Worm (Caenorhabditis elegans): ENCODE results near the gene F42A6.6.

The F42A6.6 gene

DNA sequence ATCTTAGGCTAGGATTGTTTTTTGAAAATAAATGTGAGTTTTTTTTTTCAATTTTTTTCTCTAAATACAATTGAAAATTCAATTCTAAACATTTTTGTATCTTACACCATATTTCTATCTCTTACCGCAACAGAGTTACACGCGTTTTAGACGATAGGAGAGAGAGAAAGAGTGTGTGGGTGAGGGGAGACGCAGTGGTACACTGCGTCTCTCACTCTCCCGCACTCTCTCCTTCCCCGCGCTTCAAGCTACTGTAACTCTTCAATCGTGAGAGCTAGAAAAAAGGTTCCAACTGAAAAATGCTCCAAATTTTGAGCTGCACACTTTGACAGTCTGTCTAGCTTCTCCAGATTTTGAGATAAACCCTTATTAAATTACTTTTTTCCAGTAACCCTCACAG, 27.1 kb upstream of the F42A6.6 start:
- TF ChIP-seq ces-1 (GFP tag; optimal IDR thresholded peaks at IDR 0.05) = no peak
- peak; percentile 31 to 46 for TF ChIP-seq efl-1 (optimal IDR thresholded peaks at IDR 0.05)
- no peak for TF ChIP-seq efl-1 (GFP tag; optimal IDR thresholded peaks at IDR 0.05 in 1 of 2)

DNA sequence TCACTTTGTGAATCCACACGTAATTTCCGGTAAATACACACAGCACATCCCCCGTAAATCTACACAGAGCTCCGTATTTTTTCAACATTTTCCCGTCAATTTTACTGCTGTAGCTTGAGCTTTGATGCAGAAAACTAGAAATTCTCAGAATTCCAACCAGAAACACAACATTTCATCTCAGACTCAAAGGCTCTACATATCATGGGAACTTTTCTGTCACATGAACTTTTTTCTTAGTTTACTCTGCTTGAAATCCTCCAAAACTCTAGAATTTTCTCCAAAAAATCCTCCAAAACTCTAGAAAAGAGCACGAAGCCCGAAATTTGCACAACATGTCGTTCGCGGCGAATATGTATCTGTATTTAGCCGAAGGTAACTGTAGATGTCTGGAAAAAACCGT, 26.5 kb upstream of the F42A6.6 start, which contains the start of gene Y55H10A.2:
Gene Y55H10A.2 (plus strand): TSS at position 301 of the 400 bp plus-strand sequence.
- TF ChIP-seq lin-14 (GFP tag; optimal IDR thresholded peaks at IDR 0.05) (no peak), snpc-4 (tag; optimal IDR thresholded peaks at IDR 0.05) (no peak), unc-98 (GFP tag; IDR thresholded peaks at IDR 0.05) (no peak), C04F5.9 (tag; optimal IDR thresholded peaks at IDR 0.05) (no peak), ama-1 (optimal IDR thresholded peaks at IDR 0.05) (no peak), swsn-7 (tag; optimal IDR thresholded peaks at IDR 0.05) (no peak), nhr-90 (tag; optimal IDR thresholded peaks at IDR 0.05; ENCODE audit: poor library complexity) (no peak), zag-1 (tag; optimal IDR thresholded peaks at IDR 0.05) (no peak), grh-1 (GFP tag; IDR thresholded peaks at IDR 0.05) (no peak), vab-15 (tag; optimal IDR thresholded peaks at IDR 0.05) (no peak), mdl-1 (tag; optimal IDR thresholded peaks at IDR 0.05) (no peak), unc-130 (tag; optimal IDR thresholded peaks at IDR 0.05) (no peak)

DNA sequence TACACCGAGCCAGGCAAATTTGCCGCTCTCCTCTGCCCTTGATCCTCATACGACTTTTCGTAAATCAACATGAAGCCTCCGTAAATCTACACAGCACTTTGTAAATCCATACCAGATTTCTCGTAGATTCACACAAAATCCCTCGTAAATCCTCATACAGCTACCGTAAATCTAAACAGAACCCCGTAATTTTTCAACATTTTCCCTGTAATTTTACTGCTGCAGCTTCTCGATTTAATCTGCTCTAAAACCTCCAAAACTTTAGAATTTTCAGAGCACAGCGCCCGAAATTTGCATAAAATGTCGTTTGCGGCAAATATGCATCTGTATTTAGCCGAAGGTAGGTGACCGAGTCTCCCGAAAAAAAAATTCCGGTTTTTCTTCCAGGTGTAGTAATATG, 18.1 kb upstream of the F42A6.6 start, which contains the start of gene F42A6.1:
Gene F42A6.1 (plus strand): TSS at position 301 of the 400 bp plus-strand sequence.
- peak; percentile 11 for TF ChIP-seq nhr-85 (tag)
- TF ChIP-seq efl-1 (optimal IDR thresholded peaks at IDR 0.05) = no peak
- TF ChIP-seq efl-1 (GFP tag; optimal IDR thresholded peaks at IDR 0.05 in 1 of 2) = peak in 1 of 2 experiments; percentile 71
- TF ChIP-seq aly-2 (tag; optimal IDR thresholded peaks at IDR 0.05) = no peak

DNA sequence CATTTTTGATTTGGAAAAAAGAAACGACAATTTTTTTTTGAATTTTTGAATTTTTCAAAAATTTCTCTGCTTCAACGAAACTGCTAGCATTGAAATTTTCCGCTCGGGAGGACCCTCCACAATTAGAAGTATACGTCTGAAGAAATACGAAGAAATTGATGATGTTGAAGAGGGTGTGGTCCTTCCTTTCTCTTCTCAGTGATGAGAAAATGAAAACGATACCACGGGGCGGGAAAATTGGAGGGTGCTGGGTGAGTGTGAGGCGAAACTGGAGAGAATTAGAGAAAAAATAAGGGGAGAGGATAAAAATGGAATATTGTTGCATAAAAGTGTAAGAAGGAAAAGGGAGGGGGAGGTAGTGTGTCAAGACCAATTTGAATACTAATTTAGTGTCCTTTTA, 15.3 kb upstream of the F42A6.6 start:
- TF ChIP-seq blmp-1 (tag; optimal IDR thresholded peaks at IDR 0.05) (peak; percentile 90), egl-27 (tag; optimal IDR thresholded peaks at IDR 0.05) (no peak), nhr-85 (tag) (peak; percentile 55), C34B4.2 (tag; optimal IDR thresholded peaks at IDR 0.05) (no peak), jun-1 (tag; optimal IDR thresholded peaks at IDR 0.05) (no peak), nhr-77 (tag; optimal IDR thresholded peaks at IDR 0.05) (no peak), lin-14 (GFP tag; optimal IDR thresholded peaks at IDR 0.05) (peak; percentile 28), alr-1 (tag; optimal IDR thresholded peaks at IDR 0.05; ENCODE audit: borderline replicate concordance) (no peak), sox-4 (tag; optimal IDR thresholded peaks at IDR 0.05) (no peak), nhr-12 (tag; optimal IDR thresholded peaks at IDR 0.05) (no peak), pag-3 (tag; optimal IDR thresholded peaks at IDR 0.05; ENCODE audit: borderline replicate concordance, insufficient read depth) (no peak), irx-1 (tag; optimal IDR thresholded peaks at IDR 0.05) (no peak), aha-1 (tag; optimal IDR thresholded peaks at IDR 0.05) (no peak), zag-1 (tag; optimal IDR thresholded peaks at IDR 0.05) (no peak), ceh-90 (tag; optimal IDR thresholded peaks at IDR 0.05) (no peak), nhr-237 (tag; optimal IDR thresholded peaks at IDR 0.05) (no peak), ceh-63 (GFP tag; optimal IDR thresholded peaks at IDR 0.05) (no peak), ceh-82 (tag; optimal IDR thresholded peaks at IDR 0.05) (peak in 1 of 3 experiments; percentile 16), unc-30 (tag; optimal IDR thresholded peaks at IDR 0.05) (no peak), mep-1 (tag; optimal IDR thresholded peaks at IDR 0.05) (no peak), nhr-76 (tag; optimal IDR thresholded peaks at IDR 0.05) (no peak), Y116A8C.19 (tag; optimal IDR thresholded peaks at IDR 0.05; ENCODE audit: borderline replicate concordance) (no peak), efl-3 (GFP tag; optimal IDR thresholded peaks at IDR 0.05) (no peak), lin-15B (tag; optimal IDR thresholded peaks at IDR 0.05) (no peak), C04F5.9 (tag; optimal IDR thresholded peaks at IDR 0.05) (no peak), nhr-20 (tag; optimal IDR thresholded peaks at IDR 0.05) (no peak), nhr-47 (tag; optimal IDR thresholded peaks at IDR 0.05) (no peak)

All from whole organism, L1 larva.